Fruit fly (Drosophila melanogaster) whole organism, pupa: Measurements from ENCODE around the gene TotX.

Source experiments
- CG10348 ChIP-seq: fragments of 200-800 bp; sonication (Bioruptor generic); IDR thresholded peaks from 2 replicates; pipeline ENCODE4 v1.3.6; 2022; ENCODE audit warnings: missing biosample characterization, missing genetic modification characterization
- CG12605 ChIP-seq: fragments of 200-800 bp; sonication (Bioruptor generic); IDR thresholded peaks from 2 replicates; pipeline ENCODE4 v1.3.6; 2022; ENCODE audit warnings: missing biosample characterization, missing genetic modification characterization
- CG13204 ChIP-seq: fragments of 200-800 bp; sonication (Bioruptor generic); optimal IDR thresholded peaks from 2 replicates; lab custom pipeline; 2018; ENCODE audit warnings: missing biosample characterization, mild to moderate bottlenecking, missing genetic modification characterization, moderate library complexity
- CG14655 ChIP-seq: fragments of 200-800 bp; sonication (Bioruptor generic); optimal IDR thresholded peaks from 3 replicates; lab custom pipeline; 2017; ENCODE audit warnings: mild to moderate bottlenecking, missing biosample characterization, missing genetic modification reagents, missing genetic modification characterization
- CG15710 ChIP-seq: fragments of 200-800 bp; sonication (Bioruptor generic); optimal IDR thresholded peaks from 2 replicates; lab custom pipeline; 2018; ENCODE audit warnings: missing biosample characterization, mild to moderate bottlenecking, missing genetic modification characterization, moderate library complexity
- CG17806 ChIP-seq: fragments of 200-800 bp; sonication (Bioruptor generic); optimal IDR thresholded peaks from 2 replicates; lab custom pipeline; 2018; ENCODE audit warnings: missing biosample characterization, mild to moderate bottlenecking, missing genetic modification characterization, moderate library complexity
- CG32121 ChIP-seq: fragments of 200-800 bp; sonication (Bioruptor generic); IDR thresholded peaks from 2 replicates; pipeline ENCODE4 v1.3.6; 2022; ENCODE audit warnings: missing biosample characterization, missing genetic modification characterization
- CG34367 ChIP-seq: fragments of 200-800 bp; sonication (Bioruptor generic); optimal IDR thresholded peaks from 2 replicates; lab custom pipeline; 2018; ENCODE audit warnings: missing biosample characterization, mild to moderate bottlenecking, missing genetic modification characterization
- CG4496 ChIP-seq: fragments of 200-800 bp; sonication (Bioruptor generic); IDR thresholded peaks from 3 replicates; pipeline ENCODE4 v1.3.6; 2022; ENCODE audit warnings: missing biosample characterization, missing genetic modification characterization
- CG8159 ChIP-seq: fragments of 200-800 bp; sonication (Bioruptor generic); optimal IDR thresholded peaks from 3 replicates; lab custom pipeline; 2018; ENCODE audit warnings: missing biosample characterization, mild to moderate bottlenecking, missing genetic modification characterization, moderate library complexity
- CG8301 ChIP-seq: fragments of 200-800 bp; sonication (Bioruptor generic); optimal IDR thresholded peaks from 2 replicates; lab custom pipeline; 2018; ENCODE audit warnings: missing biosample characterization, mild to moderate bottlenecking, missing genetic modification characterization
- CG9948 ChIP-seq: fragments of 200-800 bp; sonication (Bioruptor generic); optimal IDR thresholded peaks from 2 replicates; lab custom pipeline; 2018; ENCODE audit warnings: missing biosample characterization, mild to moderate bottlenecking, missing genetic modification characterization, moderate library complexity
- D1 ChIP-seq: fragments of 200-800 bp; sonication (Bioruptor generic); optimal IDR thresholded peaks from 2 replicates; lab custom pipeline; 2018; ENCODE audit warnings: missing biosample characterization, mild to moderate bottlenecking, missing genetic modification characterization, moderate library complexity
- EcR ChIP-seq: fragments of 200-800 bp; sonication (Bioruptor generic); optimal IDR thresholded peaks from 3 replicates; lab custom pipeline; 2019; ENCODE audit warnings: missing biosample characterization, missing genetic modification characterization, mild to moderate bottlenecking, moderate library complexity, missing genetic modification reagents
- Ets98B ChIP-seq: fragments of 200-800 bp; sonication (Bioruptor generic); IDR thresholded peaks from 2 replicates; pipeline ENCODE4 v1.3.6; 2022; ENCODE audit warnings: missing biosample characterization, missing genetic modification characterization
- Pif1A ChIP-seq: fragments of 200-800 bp; sonication (Bioruptor generic); optimal IDR thresholded peaks from 3 replicates; lab custom pipeline; 2016; ENCODE audit warnings: missing biosample characterization, missing genetic modification characterization
- Pif1B ChIP-seq: fragments of 200-800 bp; sonication (Bioruptor generic); optimal IDR thresholded peaks from 3 replicates; lab custom pipeline; 2016; ENCODE audit warnings: missing biosample characterization, missing genetic modification characterization
- Snoo ChIP-seq: fragments of 200-800 bp; sonication (Bioruptor generic); optimal IDR thresholded peaks from 3 replicates; lab custom pipeline; 2017; ENCODE audit warnings: missing biosample characterization, mild to moderate bottlenecking, missing genetic modification characterization, inconsistent platforms
- fd96Ca ChIP-seq: fragments of 200-800 bp; sonication (Bioruptor generic); IDR thresholded peaks from 3 replicates; pipeline ENCODE4 v1.3.6; 2022; ENCODE audit warnings: missing biosample characterization, missing genetic modification characterization
- gl ChIP-seq: fragments of 200-800 bp; sonication (Bioruptor generic); optimal IDR thresholded peaks from 2 replicates; lab custom pipeline; 2018; ENCODE audit warnings: missing biosample characterization, mild to moderate bottlenecking, missing genetic modification characterization
- rn ChIP-seq: fragments of 200-800 bp; sonication (Bioruptor generic); IDR thresholded peaks from 2 replicates; pipeline ENCODE4 v1.3.6; 2022; ENCODE audit warnings: missing biosample characterization, missing genetic modification characterization

Gene TotX

DNA sequence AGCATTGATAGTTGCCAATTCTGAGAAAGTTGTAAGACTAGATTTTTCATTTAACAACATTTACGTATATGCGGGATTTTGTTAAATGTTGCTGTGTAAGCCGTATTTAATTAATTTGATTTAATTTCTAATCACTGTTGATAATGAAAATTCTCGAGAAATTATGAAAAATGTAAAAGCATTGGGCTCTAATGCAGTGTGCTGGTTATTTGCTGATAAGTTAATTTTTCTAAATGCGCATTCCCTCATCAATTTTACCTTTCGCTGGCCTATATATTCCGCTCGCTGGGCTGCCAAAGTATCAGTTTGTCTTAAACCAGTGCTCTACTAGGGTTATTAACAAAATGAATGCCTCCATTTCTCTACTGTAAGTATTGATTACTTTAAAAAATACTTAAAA is 32.6 kb downstream of the TotX start, which contains the start of gene TotC:
TotC (plus strand) TSS at position 301 of the 400 bp plus-strand sequence.
- TF ChIP-seq Ets98B (GFP tag; lab: Robert Waterston, UW) (no peak), Pif1A (GFP tag; lab: Kevin White, UChicago) (no peak), CG34367 (tag; lab: Kevin White, UChicago) (no peak), Pif1B (GFP tag; lab: Kevin White, UChicago) (no peak), CG9948 (no peak), CG8301 (tag; lab: Kevin White, UChicago) (no peak), CG10348 (GFP tag; lab: Robert Waterston, UW) (no peak), CG12605 (GFP tag; lab: Robert Waterston, UW) (no peak), Snoo (tag; lab: Kevin White, UChicago) (no peak), fd96Ca (no peak), D1 (tag; lab: Kevin White, UChicago) (no peak)
- TF ChIP-seq, all 21 proteins: peak for 0

DNA sequence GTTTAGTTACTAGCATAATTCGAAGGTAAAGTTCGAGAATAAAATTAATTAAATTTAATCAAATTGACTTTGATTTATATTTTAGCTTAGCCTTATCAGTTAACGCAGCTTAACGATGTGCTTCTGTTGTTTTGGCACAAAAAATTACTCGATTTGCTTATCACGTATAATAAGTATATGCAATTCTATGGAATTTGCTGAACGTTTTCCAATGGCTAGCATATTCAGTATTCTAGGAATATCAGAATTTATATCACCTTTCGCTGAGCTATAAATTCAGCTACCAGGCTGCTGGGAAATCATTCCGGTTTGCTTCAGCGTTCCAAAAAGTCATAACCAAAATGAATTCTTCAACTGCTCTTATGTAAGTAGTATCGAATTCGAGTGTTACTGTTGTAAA is 34.6 kb downstream of the TotX start, which contains the start of gene TotA:
TotA (plus strand) TSS at position 301 of the 400 bp plus-strand sequence.
- no peak for TF ChIP-seq Ets98B (GFP tag; lab: Robert Waterston, UW)
- no peak for TF ChIP-seq CG8301 (tag; lab: Kevin White, UChicago)
- no peak for TF ChIP-seq CG13204 (GFP tag; lab: Kevin White, UChicago)
- no peak for TF ChIP-seq CG10348 (GFP tag; lab: Robert Waterston, UW)
- TF ChIP-seq CG12605 (GFP tag; lab: Robert Waterston, UW) = no peak
- no peak for TF ChIP-seq CG14655 (GFP tag; lab: Kevin White, UChicago)
- no peak for TF ChIP-seq CG9948
- TF ChIP-seq CG34367 (tag; lab: Kevin White, UChicago) = no peak
- no peak for TF ChIP-seq fd96Ca
- TF ChIP-seq Pif1A (GFP tag; lab: Kevin White, UChicago) = no peak
- TF ChIP-seq gl = no peak
- TF ChIP-seq CG4496 = no peak
- no peak for TF ChIP-seq rn (GFP tag; lab: Robert Waterston, UW)
- no peak for TF ChIP-seq CG8159 (tag; lab: Kevin White, UChicago)
- TF ChIP-seq CG15710 (tag; lab: Kevin White, UChicago) = no peak
- no peak for TF ChIP-seq CG17806 (tag; lab: Kevin White, UChicago)
- no peak for TF ChIP-seq Snoo (tag; lab: Kevin White, UChicago)
- no peak for TF ChIP-seq EcR (GFP tag; lab: Kevin White, UChicago)
- no peak for TF ChIP-seq CG32121 (GFP tag; lab: Robert Waterston, UW)
- TF ChIP-seq D1 (tag; lab: Kevin White, UChicago) = no peak

- TF ChIP-seq Ets98B (GFP tag; lab: Robert Waterston, UW) (no peak), CG14655 (GFP tag; lab: Kevin White, UChicago) (no peak), CG32121 (GFP tag; lab: Robert Waterston, UW) (no peak), fd96Ca (no peak), Snoo (tag; lab: Kevin White, UChicago) (no peak), CG12605 (GFP tag; lab: Robert Waterston, UW) (no peak), CG34367 (tag; lab: Kevin White, UChicago) (no peak), CG10348 (GFP tag; lab: Robert Waterston, UW) (no peak), CG17806 (tag; lab: Kevin White, UChicago) (no peak), CG4496 (no peak), D1 (tag; lab: Kevin White, UChicago) (no peak), CG8301 (tag; lab: Kevin White, UChicago) (no peak), EcR (GFP tag; lab: Kevin White, UChicago) (no peak), CG13204 (GFP tag; lab: Kevin White, UChicago) (no peak)
- TF ChIP-seq, all 21 proteins: peak for 0
These were observed 39.1 kb downstream of the TotX start, which contains the start of gene KaiR1D for dm6 chr3R:20866204-20866603. KaiR1D (minus strand) TSS chr3R:20866231.

dm6 chr3R:20859845-20860244 is 45.5 kb downstream of the TotX start, which contains the start of gene Ir93a:
Ir93a (minus strand) TSS chr3R:20859945.
- TF ChIP-seq CG15710 (tag; lab: Kevin White, UChicago) = no peak
- TF ChIP-seq CG32121 (GFP tag; lab: Robert Waterston, UW) = no peak
- TF ChIP-seq CG13204 (GFP tag; lab: Kevin White, UChicago) = no peak
- no peak for TF ChIP-seq CG8159 (tag; lab: Kevin White, UChicago)
- no peak for TF ChIP-seq Snoo (tag; lab: Kevin White, UChicago)
- no peak for TF ChIP-seq D1 (tag; lab: Kevin White, UChicago)
- TF ChIP-seq CG10348 (GFP tag; lab: Robert Waterston, UW) = no peak
- no peak for TF ChIP-seq EcR (GFP tag; lab: Kevin White, UChicago)
- no peak for TF ChIP-seq Ets98B (GFP tag; lab: Robert Waterston, UW)
- TF ChIP-seq gl = no peak
- no peak for TF ChIP-seq fd96Ca
- no peak for TF ChIP-seq Pif1A (GFP tag; lab: Kevin White, UChicago)
- no peak for TF ChIP-seq CG8301 (tag; lab: Kevin White, UChicago)
